Worm (Caenorhabditis elegans) whole organism, L2 larva: ENCODE data around the gene ecps-2.

Source experiments
- C34F6.9 ChIP-seq: fragments of 150-350 bp; optimal IDR thresholded peaks from 2 replicates; lab custom pipeline; 2014; ENCODE audit warnings: missing biosample characterization, missing genetic modification characterization
- F13H6.1 ChIP-seq: sonication (generic microtip); optimal IDR thresholded peaks from 2 replicates; lab custom pipeline; 2016; ENCODE audit warnings: missing genetic modification characterization, missing compliant biosample characterization
- R02D3.7 ChIP-seq: fragments of 150-350 bp; optimal IDR thresholded peaks from 2 replicates; lab custom pipeline; 2014; ENCODE audit warnings: missing biosample characterization, missing genetic modification characterization
- Y55F3AM.14 ChIP-seq: fragments of 200-800 bp; sonication (Bioruptor generic); optimal IDR thresholded peaks from 2 replicates; lab custom pipeline; 2018; ENCODE audit warnings: mild to moderate bottlenecking, missing genetic modification characterization, missing compliant biosample characterization
- ZK546.5 ChIP-seq: sonication (generic microtip); optimal IDR thresholded peaks from 2 replicates; lab custom pipeline; 2017; ENCODE audit warnings: missing biosample characterization, missing genetic modification characterization
- alr-1 ChIP-seq: fragments of 150-350 bp; optimal IDR thresholded peaks from 2 replicates; lab custom pipeline; 2014; ENCODE audit warnings: missing biosample characterization, missing genetic modification characterization
- aly-2 ChIP-seq: fragments of 150-350 bp; optimal IDR thresholded peaks from 2 replicates; lab custom pipeline; 2014; ENCODE audit warnings: missing biosample characterization, missing genetic modification characterization
- ama-1 ChIP-seq: fragments of 150-350 bp; optimal IDR thresholded peaks from 2 replicates; lab custom pipeline; 2018; ENCODE audit warnings: inconsistent platforms
- blmp-1 ChIP-seq: sonication (generic microtip); optimal IDR thresholded peaks from 2 replicates; lab custom pipeline; 2017; ENCODE audit warnings: missing genetic modification characterization, mild to moderate bottlenecking, missing compliant biosample characterization, antibody characterized with exemption, moderate library complexity; ENCODE audit not compliant: insufficient read depth
- ceh-16 ChIP-seq: fragments of 150-350 bp; optimal IDR thresholded peaks from 2 replicates; lab custom pipeline; 2014; ENCODE audit warnings: missing biosample characterization, missing genetic modification characterization
- ceh-82 ChIP-seq: fragments of 150-350 bp; optimal IDR thresholded peaks from 2 replicates; lab custom pipeline; 2014; ENCODE audit warnings: missing biosample characterization, missing genetic modification characterization
- crh-2 ChIP-seq: sonication (generic microtip); optimal IDR thresholded peaks from 2 replicates; lab custom pipeline; 2017; ENCODE audit warnings: missing biosample characterization, missing genetic modification characterization
- dmd-4 ChIP-seq: sonication (generic microtip); optimal IDR thresholded peaks from 2 replicates; lab custom pipeline; 2017; ENCODE audit warnings: missing biosample characterization, missing genetic modification characterization
- egl-27 ChIP-seq: sonication (generic microtip); optimal IDR thresholded peaks from 3 replicates; lab custom pipeline; 2017; ENCODE audit warnings: missing biosample characterization, missing genetic modification reagents, missing genetic modification characterization
- elt-1 ChIP-seq: fragments of 150-350 bp; optimal IDR thresholded peaks from 2 replicates; lab custom pipeline; 2014; ENCODE audit warnings: missing biosample characterization, missing genetic modification characterization
- fos-1 ChIP-seq: fragments of 150-350 bp; optimal IDR thresholded peaks from 2 replicates; lab custom pipeline; 2014; ENCODE audit warnings: missing biosample characterization, missing genetic modification characterization
- gmeb-1 ChIP-seq: fragments of 150-350 bp; optimal IDR thresholded peaks from 2 replicates; lab custom pipeline; 2014; ENCODE audit warnings: missing biosample characterization, missing genetic modification characterization
- lin-11 ChIP-seq: fragments of 150-350 bp; sonication (generic microtip); optimal IDR thresholded peaks from 2 replicates; lab custom pipeline; 2014; ENCODE audit warnings: missing biosample characterization, missing genetic modification characterization, inconsistent platforms, mixed read lengths
- lin-13 ChIP-seq: fragments of 150-350 bp; optimal IDR thresholded peaks from 2 replicates; lab custom pipeline; 2014; ENCODE audit warnings: missing biosample characterization, missing genetic modification reagents, missing genetic modification characterization
- lin-39 ChIP-seq: fragments of 150-350 bp; optimal IDR thresholded peaks from 2 replicates; lab custom pipeline; 2014; ENCODE audit warnings: missing biosample characterization, missing genetic modification reagents, missing genetic modification characterization
- lsy-2 ChIP-seq, 2 experiments: fragments of 150-350 bp in 1 of 2; sonication (generic microtip) in 1 of 2; optimal IDR thresholded peaks; 2 replicates each; lab custom pipeline; 2014 to 2017; ENCODE audit warnings: missing biosample characterization in 2 of 2, missing genetic modification characterization in 2 of 2
- mab-5 ChIP-seq: fragments of 150-350 bp; optimal IDR thresholded peaks from 2 replicates; lab custom pipeline; 2014; ENCODE audit warnings: missing biosample characterization, missing genetic modification characterization
- mbf-1 ChIP-seq: sonication (generic microtip); optimal IDR thresholded peaks from 2 replicates; lab custom pipeline; 2017; ENCODE audit warnings: missing biosample characterization, missing genetic modification characterization
- mdl-1 ChIP-seq, 2 experiments: fragments of 150-350 bp in 1 of 2; sonication (generic microtip) in 1 of 2; optimal IDR thresholded peaks; 2 replicates each; lab custom pipeline; 2017; ENCODE audit warnings: missing biosample characterization in 2 of 2, missing genetic modification characterization in 2 of 2
- nhr-10 ChIP-seq: sonication (generic microtip); optimal IDR thresholded peaks from 2 replicates; lab custom pipeline; 2017; ENCODE audit warnings: missing biosample characterization, missing genetic modification characterization
- nhr-11 ChIP-seq: fragments of 150-350 bp; optimal IDR thresholded peaks from 2 replicates; lab custom pipeline; 2014; ENCODE audit warnings: missing biosample characterization, missing genetic modification characterization
- nhr-12 ChIP-seq: fragments of 150-350 bp; optimal IDR thresholded peaks from 2 replicates; lab custom pipeline; 2014; ENCODE audit warnings: missing biosample characterization, missing genetic modification characterization
- nhr-129 ChIP-seq: fragments of 150-350 bp; optimal IDR thresholded peaks from 2 replicates; lab custom pipeline; 2014; ENCODE audit warnings: missing biosample characterization, missing genetic modification characterization
- nhr-21 ChIP-seq: fragments of 150-350 bp; optimal IDR thresholded peaks from 2 replicates; lab custom pipeline; 2014; ENCODE audit warnings: missing biosample characterization, missing genetic modification characterization
- nhr-23 ChIP-seq: fragments of 150-350 bp; optimal IDR thresholded peaks from 2 replicates; lab custom pipeline; 2014; ENCODE audit warnings: missing biosample characterization, missing genetic modification reagents, missing genetic modification characterization
- nhr-237 ChIP-seq: fragments of 150-350 bp; optimal IDR thresholded peaks from 2 replicates; lab custom pipeline; 2014; ENCODE audit warnings: missing biosample characterization, missing genetic modification characterization
- nhr-25 ChIP-seq: fragments of 150-350 bp; sonication (generic microtip); optimal IDR thresholded peaks from 3 replicates; lab custom pipeline; 2014; ENCODE audit warnings: missing biosample characterization, missing genetic modification characterization
- nhr-6 ChIP-seq: fragments of 150-350 bp; optimal IDR thresholded peaks from 2 replicates; lab custom pipeline; 2014; ENCODE audit warnings: missing biosample characterization, missing genetic modification characterization
- nhr-77 ChIP-seq: fragments of 150-350 bp; optimal IDR thresholded peaks from 2 replicates; lab custom pipeline; 2014; ENCODE audit warnings: missing biosample characterization, missing genetic modification characterization
- peb-1 ChIP-seq: fragments of 150-350 bp; optimal IDR thresholded peaks from 2 replicates; lab custom pipeline; 2014; ENCODE audit warnings: missing biosample characterization, missing genetic modification characterization
- sem-4 ChIP-seq: fragments of 150-350 bp; optimal IDR thresholded peaks from 2 replicates; lab custom pipeline; 2014; ENCODE audit warnings: missing biosample characterization, missing genetic modification reagents, missing genetic modification characterization
- skn-1 ChIP-seq: sonication (generic microtip); optimal IDR thresholded peaks from 2 replicates; lab custom pipeline; 2017; ENCODE audit warnings: missing biosample characterization, missing genetic modification characterization
- sma-3 ChIP-seq: sonication (generic microtip); optimal IDR thresholded peaks from 2 replicates; lab custom pipeline; 2016; ENCODE audit warnings: missing genetic modification reagents, missing genetic modification characterization, missing compliant biosample characterization
- sma-9 ChIP-seq, 2 experiments: fragments of 150-350 bp in 1 of 2; sonication (generic microtip) in 1 of 2; optimal IDR thresholded peaks; 2 replicates each; lab custom pipeline; 2014 to 2016; ENCODE audit warnings: missing genetic modification characterization in 2 of 2, mild to moderate bottlenecking in 1 of 2, missing biosample characterization in 1 of 2, missing compliant biosample characterization in 1 of 2, missing genetic modification reagents in 1 of 2, moderate library complexity in 1 of 2
- snpc-4 ChIP-seq: fragments of 150-350 bp; optimal IDR thresholded peaks from 2 replicates; lab custom pipeline; 2014; ENCODE audit warnings: missing biosample characterization, missing genetic modification characterization
- unc-39 ChIP-seq: fragments of 150-350 bp; optimal IDR thresholded peaks from 2 replicates; lab custom pipeline; 2014; ENCODE audit warnings: missing biosample characterization, missing genetic modification characterization
- unc-55 ChIP-seq: fragments of 150-350 bp; sonication (generic microtip); optimal IDR thresholded peaks from 3 replicates; lab custom pipeline; 2014; ENCODE audit warnings: missing biosample characterization, missing genetic modification reagents, missing genetic modification characterization
- unc-62 ChIP-seq: fragments of 150-350 bp; optimal IDR thresholded peaks from 2 replicates; lab custom pipeline; 2014; ENCODE audit warnings: missing biosample characterization, missing genetic modification reagents, missing genetic modification characterization
- zag-1 ChIP-seq: fragments of 150-350 bp; optimal IDR thresholded peaks from 2 replicates; lab custom pipeline; 2014; ENCODE audit warnings: missing biosample characterization, missing genetic modification characterization
- ztf-1 ChIP-seq: fragments of 200-800 bp; sonication (Bioruptor generic); conservative IDR thresholded peaks from 2 replicates; pipeline ENCODE4 v1.3.6; 2022; ENCODE audit warnings: missing genetic modification characterization, missing compliant biosample characterization
- ztf-4 ChIP-seq: fragments of 150-350 bp; optimal IDR thresholded peaks from 2 replicates; lab custom pipeline; 2014; ENCODE audit warnings: missing biosample characterization, missing genetic modification characterization

ecps-2 gene

ce11 chrIII:10404918-10405317 is 38.0 kb upstream of the ecps-2 start, which contains the start of the genes M03C11.3 and chl-1:
Gene M03C11.3 (plus strand): TSS chrIII:10405070.
Gene chl-1 (minus strand): TSS chrIII:10405240.
- no peak for TF ChIP-seq mab-5 (tag; lab: Kevin White, UChicago)
- no peak for TF ChIP-seq lin-39 (tag; lab: Kevin White, UChicago)
- no peak for TF ChIP-seq C34F6.9 (tag; lab: Kevin White, UChicago)
- no peak for TF ChIP-seq unc-55 (GFP tag; lab: Kevin White, UChicago)
- no peak for TF ChIP-seq egl-27 (tag; lab: Kevin White, UChicago)
- TF ChIP-seq, all 48 proteins: peak for 0

- TF ChIP-seq nhr-129, result peak; percentile 80
- peak; percentile 91 to 96 for TF ChIP-seq lsy-2 (tag; optimal IDR thresholded peaks at IDR 0.05; lab: Kevin White, UChicago)
- no peak for TF ChIP-seq alr-1 (tag; lab: Kevin White, UChicago)
- peak; percentile 34 for TF ChIP-seq ceh-82 (tag; lab: Kevin White, UChicago)
- peak; percentile 15 for TF ChIP-seq nhr-10
- peak; percentile 96 for TF ChIP-seq nhr-21 (tag; lab: Kevin White, UChicago)
- TF ChIP-seq zag-1 (tag; lab: Kevin White, UChicago), result peak; percentile 72
- peak; percentile 90 for TF ChIP-seq ztf-4 (tag; lab: Kevin White, UChicago)
- TF ChIP-seq ztf-1 (GFP tag; lab: Robert Waterston, UW), result no peak
- TF ChIP-seq nhr-237 (tag; lab: Kevin White, UChicago), result peak; percentile 53
- TF ChIP-seq nhr-77, result peak; percentile 45
- no peak for TF ChIP-seq elt-1
- peak; percentile 41 to 74 for TF ChIP-seq mdl-1 (tag; optimal IDR thresholded peaks at IDR 0.05; lab: Kevin White, UChicago)
- TF ChIP-seq ceh-16 (tag; lab: Kevin White, UChicago), result peak; percentile 84
- peak; percentile 81 for TF ChIP-seq blmp-1 (tag; lab: Kevin White, UChicago)
- no peak for TF ChIP-seq ama-1 (lab: Kevin White, UChicago)
- TF ChIP-seq mbf-1 (tag; lab: Kevin White, UChicago), result no peak
- TF ChIP-seq mab-5 (tag; lab: Kevin White, UChicago), result peak; percentile 93
- TF ChIP-seq lin-39 (tag; lab: Kevin White, UChicago), result no peak
- peak; percentile 97 for TF ChIP-seq crh-2 (tag; lab: Kevin White, UChicago)
- TF ChIP-seq skn-1 (tag; lab: Kevin White, UChicago), result peak; percentile 35
- peak; percentile 97 for TF ChIP-seq C34F6.9 (tag; lab: Kevin White, UChicago)
- TF ChIP-seq sma-9 (GFP tag; optimal IDR thresholded peaks at IDR 0.05; lab: Kevin White, UChicago), result peak; percentile 93
- no peak for TF ChIP-seq sma-9 (tag; optimal IDR thresholded peaks at IDR 0.05; lab: Kevin White, UChicago)
- TF ChIP-seq lin-11 (tag; lab: Kevin White, UChicago), result peak; percentile 92
- TF ChIP-seq nhr-11 (tag; lab: Kevin White, UChicago), result no peak
- no peak for TF ChIP-seq peb-1 (tag; lab: Kevin White, UChicago)
- TF ChIP-seq unc-62 (GFP tag; lab: Kevin White, UChicago), result peak; percentile 80
- no peak for TF ChIP-seq nhr-23
- no peak for TF ChIP-seq dmd-4 (tag; lab: Kevin White, UChicago)
- TF ChIP-seq sem-4 (tag; lab: Kevin White, UChicago), result peak; percentile 89
- TF ChIP-seq gmeb-1 (tag; lab: Kevin White, UChicago), result peak; percentile 95
- TF ChIP-seq nhr-6 (tag; lab: Kevin White, UChicago), result peak; percentile 86
- TF ChIP-seq aly-2, result no peak
- TF ChIP-seq Y55F3AM.14, result peak; percentile 85
- TF ChIP-seq egl-27 (tag; lab: Kevin White, UChicago), result peak; percentile 93
- peak; percentile 94 for TF ChIP-seq F13H6.1 (tag; lab: Kevin White, UChicago)
- TF ChIP-seq snpc-4 (tag; lab: Kevin White, UChicago), result peak; percentile 77
- peak; percentile 82 for TF ChIP-seq fos-1 (tag; lab: Kevin White, UChicago)
- TF ChIP-seq unc-55 (GFP tag; lab: Kevin White, UChicago), result peak; percentile 98
- TF ChIP-seq nhr-12 (tag; lab: Kevin White, UChicago), result peak; percentile 35
- TF ChIP-seq sma-3 (GFP tag; lab: Kevin White, UChicago), result peak; percentile 98
- TF ChIP-seq nhr-25 (tag; lab: Kevin White, UChicago), result peak; percentile 97
- TF ChIP-seq unc-39 (tag; lab: Kevin White, UChicago), result no peak
- peak; percentile 80 for TF ChIP-seq ZK546.5
- peak; percentile 95 for TF ChIP-seq lin-13 (GFP tag; lab: Kevin White, UChicago)
- peak; percentile 99 for TF ChIP-seq R02D3.7
Observed at ce11 chrIII:10407198-10407663, 35.7 kb upstream of the ecps-2 start, which contains the start of gene hat-1. Gene hat-1 (minus strand): TSS chrIII:10407248.
